Fruit fly (Drosophila melanogaster) whole organism, wandering third instar larva: ENCODE measurements around the gene CG34453.

ENCODE experiments used
- GATAd ChIP-seq: sonication (Bioruptor generic); optimal IDR thresholded peaks from 2 replicates; lab custom pipeline; 2016; ENCODE audit warnings: missing biosample characterization, missing genetic modification characterization
- pan ChIP-seq: fragments of >200 bp; optimal IDR thresholded peaks from 2 replicates; lab custom pipeline; 2017
- usp ChIP-seq: fragments of >200 bp; optimal IDR thresholded peaks from 2 replicates; lab custom pipeline; 2017; ENCODE audit warnings: missing biosample characterization, missing genetic modification characterization

DNA sequence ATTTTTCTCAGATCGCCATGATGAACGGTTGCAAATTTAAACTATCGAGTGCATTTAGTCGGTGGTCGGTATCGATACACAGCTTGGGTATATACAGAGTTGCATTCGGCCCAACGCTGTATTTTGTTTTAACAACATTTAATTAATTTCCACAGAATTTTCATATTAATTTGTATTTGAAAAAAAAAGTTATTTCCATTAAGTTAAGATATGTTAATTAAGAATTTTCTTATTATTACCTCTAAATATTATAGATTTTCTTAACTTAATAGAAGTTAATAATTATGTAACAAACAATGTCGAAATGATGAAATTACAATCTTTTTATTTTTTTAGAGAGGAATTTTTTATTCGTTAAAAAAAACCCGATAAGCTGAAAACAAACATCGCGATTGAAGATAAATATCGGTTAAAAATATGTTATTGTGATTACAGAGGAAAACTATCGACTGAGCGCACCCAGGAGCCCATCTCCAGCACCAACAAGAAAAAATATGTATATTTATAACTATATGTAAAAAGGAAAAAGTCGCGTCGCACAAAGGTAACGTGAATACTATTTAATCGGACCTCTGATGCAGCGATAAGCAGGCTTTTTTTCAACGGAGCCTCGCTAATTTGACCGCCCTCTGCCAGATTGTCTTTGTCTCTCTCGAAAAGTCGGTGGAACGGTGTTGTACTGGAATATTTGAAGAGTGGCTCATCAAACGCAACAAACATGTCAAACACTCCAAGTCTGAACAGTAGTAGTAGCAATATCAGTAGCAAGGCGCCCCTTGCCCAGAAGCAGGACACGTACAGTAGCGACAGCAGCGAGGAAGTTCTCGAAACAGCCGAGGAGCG lies 33.2 kb downstream of the CG34453 start, which contains the start of the genes rno and mri:
- TF ChIP-seq GATAd (GFP tag; lab: Kevin White, UChicago), result no peak
- no peak for TF ChIP-seq pan (lab: Kevin White, UChicago)
- no peak for TF ChIP-seq usp
